Worm (Caenorhabditis elegans) whole organism, L3 larva: Measurements from ENCODE around the gene scl-25.

Experiments
- R02D3.7 ChIP-seq: fragments of 150-350 bp; optimal IDR thresholded peaks from 2 replicates; lab custom pipeline; 2014; ENCODE audit warnings: missing biosample characterization, missing genetic modification characterization
- ZK546.5 ChIP-seq: sonication (generic microtip); optimal IDR thresholded peaks from 2 replicates; lab custom pipeline; 2017; ENCODE audit warnings: missing biosample characterization, missing genetic modification characterization
- aly-2 ChIP-seq: fragments of 150-350 bp; optimal IDR thresholded peaks from 2 replicates; lab custom pipeline; 2014; ENCODE audit warnings: missing biosample characterization, missing genetic modification characterization
- ama-1 ChIP-seq: fragments of 150-350 bp; optimal IDR thresholded peaks from 2 replicates; lab custom pipeline; 2018
- ceh-28 ChIP-seq: fragments of 150-350 bp; optimal IDR thresholded peaks from 2 replicates; lab custom pipeline; 2014; ENCODE audit warnings: missing biosample characterization, missing genetic modification reagents, missing genetic modification characterization
- ceh-82 ChIP-seq: fragments of 150-350 bp; optimal IDR thresholded peaks from 2 replicates; lab custom pipeline; 2014; ENCODE audit warnings: missing biosample characterization, missing genetic modification characterization
- ceh-9 ChIP-seq: sonication (generic microtip); optimal IDR thresholded peaks from 2 replicates; lab custom pipeline; 2018; ENCODE audit warnings: missing biosample characterization, missing genetic modification characterization
- egl-27 ChIP-seq: sonication (generic microtip); optimal IDR thresholded peaks from 4 replicates; lab custom pipeline; 2017; ENCODE audit warnings: missing biosample characterization, missing genetic modification reagents, missing genetic modification characterization
- egl-5 ChIP-seq: fragments of 150-350 bp; optimal IDR thresholded peaks from 2 replicates; lab custom pipeline; 2017; ENCODE audit warnings: missing biosample characterization, missing genetic modification reagents, missing genetic modification characterization, inconsistent platforms
- elt-1 ChIP-seq: fragments of 150-350 bp; optimal IDR thresholded peaks from 2 replicates; lab custom pipeline; 2014; ENCODE audit warnings: missing biosample characterization, missing genetic modification characterization
- elt-2 ChIP-seq: sonication (generic microtip); optimal IDR thresholded peaks from 2 replicates; lab custom pipeline; 2016; ENCODE audit warnings: missing genetic modification reagents, mild to moderate bottlenecking, missing genetic modification characterization, missing compliant biosample characterization
- elt-3 ChIP-seq, 3 experiments: fragments of 150-350 bp in 1 of 3; sonication (generic microtip) in 2 of 3; optimal IDR thresholded peaks; 2 replicates in 2 of 3; 4 replicates in 1 of 3; lab custom pipeline; 2014 to 2017; ENCODE audit warnings: missing biosample characterization in 3 of 3, missing genetic modification characterization in 3 of 3
- eor-1 ChIP-seq, 2 experiments: fragments of 150-350 bp; optimal IDR thresholded peaks; 2 replicates each; lab custom pipeline; 2014 to 2018; ENCODE audit warnings: missing biosample characterization in 2 of 2, missing genetic modification characterization in 2 of 2
- jun-1 ChIP-seq: fragments of 150-350 bp; optimal IDR thresholded peaks from 2 replicates; lab custom pipeline; 2014; ENCODE audit warnings: missing biosample characterization, missing genetic modification reagents, missing genetic modification characterization
- lin-39 ChIP-seq: fragments of 150-350 bp; optimal IDR thresholded peaks from 2 replicates; lab custom pipeline; 2018; ENCODE audit warnings: missing biosample characterization, missing genetic modification reagents, missing genetic modification characterization
- mdl-1 ChIP-seq: fragments of 150-350 bp; optimal IDR thresholded peaks from 2 replicates; lab custom pipeline; 2014; ENCODE audit warnings: missing biosample characterization, missing genetic modification characterization
- mml-1 ChIP-seq: fragments of 150-350 bp; sonication (generic microtip); optimal IDR thresholded peaks from 3 replicates; lab custom pipeline; 2014; ENCODE audit warnings: missing biosample characterization, missing genetic modification characterization
- nfya-1 ChIP-seq: sonication (generic microtip); optimal IDR thresholded peaks from 2 replicates; lab custom pipeline; 2017; ENCODE audit warnings: missing genetic modification characterization, mild to moderate bottlenecking, missing compliant biosample characterization, antibody characterized with exemption, moderate library complexity; ENCODE audit not compliant: insufficient read depth
- nhr-11 ChIP-seq: fragments of 150-350 bp; optimal IDR thresholded peaks from 2 replicates; lab custom pipeline; 2014; ENCODE audit warnings: missing biosample characterization, missing genetic modification characterization
- nhr-12 ChIP-seq: fragments of 150-350 bp; optimal IDR thresholded peaks from 2 replicates; lab custom pipeline; 2014; ENCODE audit warnings: missing biosample characterization, missing genetic modification characterization
- nhr-23 ChIP-seq: fragments of 150-350 bp; optimal IDR thresholded peaks from 2 replicates; lab custom pipeline; 2014; ENCODE audit warnings: missing biosample characterization, missing genetic modification reagents, missing genetic modification characterization
- nhr-237 ChIP-seq: fragments of 150-350 bp; optimal IDR thresholded peaks from 2 replicates; lab custom pipeline; 2014; ENCODE audit warnings: missing biosample characterization, missing genetic modification characterization
- nhr-28 ChIP-seq: fragments of 150-350 bp; optimal IDR thresholded peaks from 2 replicates; lab custom pipeline; 2014; ENCODE audit warnings: missing biosample characterization, missing genetic modification characterization
- nhr-67 ChIP-seq: fragments of 150-350 bp; optimal IDR thresholded peaks from 2 replicates; lab custom pipeline; 2014; ENCODE audit warnings: missing biosample characterization, missing genetic modification characterization
- nhr-77 ChIP-seq: fragments of 150-350 bp; optimal IDR thresholded peaks from 2 replicates; lab custom pipeline; 2014; ENCODE audit warnings: missing biosample characterization, missing genetic modification characterization
- pha-4 ChIP-seq: fragments of 150-350 bp; optimal IDR thresholded peaks from 2 replicates; lab custom pipeline; 2014; ENCODE audit warnings: missing biosample characterization, missing genetic modification reagents, missing genetic modification characterization
- sea-2 ChIP-seq: fragments of 150-350 bp; sonication (generic microtip); optimal IDR thresholded peaks from 4 replicates; lab custom pipeline; 2014; ENCODE audit warnings: missing biosample characterization, missing genetic modification reagents, missing genetic modification characterization
- skn-1 ChIP-seq: fragments of 150-350 bp; optimal IDR thresholded peaks from 2 replicates; lab custom pipeline; 2014; ENCODE audit warnings: missing biosample characterization, missing genetic modification characterization
- snpc-4 ChIP-seq: fragments of 150-350 bp; optimal IDR thresholded peaks from 2 replicates; lab custom pipeline; 2014; ENCODE audit warnings: missing biosample characterization, missing genetic modification characterization
- unc-39 ChIP-seq: sonication (generic microtip); optimal IDR thresholded peaks from 4 replicates; lab custom pipeline; 2017; ENCODE audit warnings: missing biosample characterization, missing genetic modification characterization
- unc-62 ChIP-seq: fragments of 150-350 bp; sonication (generic microtip); optimal IDR thresholded peaks from 4 replicates; lab custom pipeline; 2014; ENCODE audit warnings: missing biosample characterization, missing genetic modification reagents, missing genetic modification characterization
- zag-1 ChIP-seq: fragments of 150-350 bp; optimal IDR thresholded peaks from 2 replicates; lab custom pipeline; 2014; ENCODE audit warnings: missing biosample characterization, missing genetic modification characterization
- ztf-4 ChIP-seq: fragments of 150-350 bp; optimal IDR thresholded peaks from 2 replicates; lab custom pipeline; 2014; ENCODE audit warnings: missing biosample characterization, missing genetic modification characterization

Gene scl-25

DNA sequence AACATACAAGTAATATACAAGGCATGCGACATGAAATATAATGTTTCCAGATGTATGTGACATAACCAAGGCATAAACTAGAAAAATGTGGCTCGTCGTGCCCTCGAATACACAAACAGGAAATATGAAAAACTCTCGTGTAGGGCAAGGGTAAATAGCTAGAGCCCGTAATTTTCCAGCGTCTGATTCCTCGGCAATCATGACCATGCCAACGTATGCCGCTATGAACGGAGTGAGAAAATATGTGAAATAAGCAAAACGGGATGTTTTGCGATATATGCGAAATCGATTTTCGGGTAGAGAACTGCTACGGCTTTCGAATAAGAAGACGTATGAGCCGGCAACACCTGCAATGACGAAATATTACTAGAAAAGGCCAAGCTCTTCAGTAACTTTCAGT is at the start of gene scl-25:
Gene scl-25 (plus strand): TSS at position 301 of the 400 bp plus-strand sequence.
- no peak for TF ChIP-seq nhr-23 (tag; lab: Kevin White, UChicago)
- TF ChIP-seq, all 47 proteins: peak for 0

DNA sequence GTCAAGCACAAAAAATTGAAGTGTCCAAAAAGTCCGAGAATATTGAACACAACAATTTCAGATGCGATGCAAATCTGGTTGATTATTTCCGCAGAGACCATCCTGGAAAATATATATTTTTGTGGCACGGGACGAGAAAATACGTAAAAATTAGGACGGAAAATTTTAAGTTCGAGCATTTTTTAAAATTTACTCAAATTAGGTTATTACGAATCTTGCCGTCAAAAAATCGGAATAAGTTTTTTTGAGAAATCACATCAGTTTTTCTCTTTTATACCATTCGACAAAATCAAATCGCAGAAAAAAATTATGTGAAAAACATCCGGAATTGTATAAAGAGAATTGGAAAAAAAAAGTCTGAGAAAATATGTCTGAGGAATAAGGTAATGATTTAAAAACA is 47.5 kb upstream of the scl-25 start, which contains the start of gene srsx-1:
Gene srsx-1 (minus strand): TSS at position 101 of the 400 bp plus-strand sequence.
- TF ChIP-seq nhr-67 (tag; lab: Kevin White, UChicago) = no peak

ce11 chrV:17178457-17178856 is 47.0 kb upstream of the scl-25 start, which contains the start of gene srh-174:
Gene srh-174 (plus strand): TSS chrV:17178757.
- TF ChIP-seq nhr-77 (tag; lab: Kevin White, UChicago) (no peak), nhr-237 (tag; lab: Kevin White, UChicago) (no peak), elt-3 (tag; optimal IDR thresholded peaks at IDR 0.05; lab: Kevin White, UChicago) (no peak), skn-1 (tag; lab: Kevin White, UChicago) (no peak), ceh-82 (tag; lab: Kevin White, UChicago) (no peak), egl-5 (no peak), ceh-28 (no peak), ceh-9 (tag; lab: Kevin White, UChicago) (no peak), sea-2 (no peak), nhr-12 (tag; lab: Kevin White, UChicago) (no peak), R02D3.7 (tag; lab: Kevin White, UChicago) (no peak), unc-39 (tag; lab: Kevin White, UChicago) (no peak), mdl-1 (tag; lab: Kevin White, UChicago) (no peak), mml-1 (tag; lab: Kevin White, UChicago) (no peak), elt-1 (tag; lab: Kevin White, UChicago) (no peak), zag-1 (tag; lab: Kevin White, UChicago) (no peak), eor-1 (tag; optimal IDR thresholded peaks at IDR 0.05; lab: Kevin White, UChicago) (no peak), ztf-4 (tag; lab: Kevin White, UChicago) (no peak), pha-4 (tag; lab: Kevin White, UChicago) (no peak)

- TF ChIP-seq aly-2 (tag; lab: Kevin White, UChicago) (no peak), nhr-28 (tag; lab: Kevin White, UChicago) (no peak), elt-2 (tag; lab: Kevin White, UChicago) (no peak), jun-1 (tag; lab: Kevin White, UChicago) (no peak), nhr-77 (tag; lab: Kevin White, UChicago) (no peak), nfya-1 (tag; lab: Kevin White, UChicago) (no peak), unc-62 (no peak), elt-3 (tag; optimal IDR thresholded peaks at IDR 0.05; lab: Kevin White, UChicago) (no peak)
These were observed 43.4 kb upstream of the scl-25 start, which contains the start of gene srh-159 for ce11 chrV:17182045-17182444. Gene srh-159 (plus strand): TSS chrV:17182345.

DNA sequence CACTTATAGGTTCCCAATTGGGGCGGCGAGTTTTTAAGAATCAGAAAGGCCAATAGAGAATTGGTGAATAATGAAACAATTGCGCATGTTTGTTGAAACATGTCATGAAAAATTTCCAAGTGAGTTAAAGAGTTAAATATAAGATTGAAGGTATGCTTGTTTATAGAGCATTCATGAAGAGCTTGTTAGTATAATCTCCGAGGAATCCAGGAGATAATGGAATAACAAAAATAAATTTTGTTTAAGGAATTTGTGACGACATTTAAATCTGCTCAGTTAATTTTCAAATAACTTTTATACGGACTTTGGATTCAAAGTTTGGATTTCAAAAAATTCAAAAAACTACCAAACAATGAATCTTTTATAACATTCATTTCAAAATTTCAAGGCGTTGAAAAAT is 35.1 kb upstream of the scl-25 start, which contains the start of gene str-199:
Gene str-199 (minus strand): TSS at position 101 of the 400 bp plus-strand sequence.
- no peak for TF ChIP-seq nhr-11
- TF ChIP-seq nhr-237 (tag; lab: Kevin White, UChicago) = no peak
- TF ChIP-seq ceh-28 = no peak
- TF ChIP-seq snpc-4 (tag; lab: Kevin White, UChicago) = no peak
- TF ChIP-seq elt-2 (tag; lab: Kevin White, UChicago) = no peak
- no peak for TF ChIP-seq lin-39 (tag; lab: Kevin White, UChicago)
- TF ChIP-seq ama-1 (lab: Kevin White, UChicago) = no peak
- TF ChIP-seq jun-1 (tag; lab: Kevin White, UChicago) = no peak
- TF ChIP-seq egl-27 (tag; lab: Kevin White, UChicago) = no peak
- no peak for TF ChIP-seq ZK546.5 (tag; lab: Kevin White, UChicago)
- no peak for TF ChIP-seq elt-3 (tag; optimal IDR thresholded peaks at IDR 0.05; lab: Kevin White, UChicago)
- TF ChIP-seq ceh-9 (tag; lab: Kevin White, UChicago) = no peak
- TF ChIP-seq, all 47 proteins: peak for 0

DNA sequence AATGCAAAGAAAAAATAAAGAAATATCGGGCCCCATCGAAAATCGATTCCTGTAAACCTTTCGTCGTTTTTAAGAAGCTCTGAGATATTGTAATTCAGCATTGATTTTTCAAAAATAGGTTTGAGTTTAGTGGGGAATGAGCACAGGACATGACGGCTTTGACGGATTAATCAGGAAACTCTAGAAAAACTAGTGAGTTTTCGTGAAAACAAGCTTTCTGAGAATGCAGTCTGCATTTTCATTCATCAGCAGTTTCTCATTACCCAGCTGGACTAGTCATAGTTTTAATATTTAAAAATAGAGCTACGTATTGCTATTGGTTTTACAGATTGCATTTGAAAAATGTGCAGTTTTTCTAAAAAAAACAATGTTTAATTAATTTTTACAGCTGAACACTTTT is 33.3 kb upstream of the scl-25 start, which contains the start of gene srz-47:
Gene srz-47 (minus strand): TSS at position 101 of the 400 bp plus-strand sequence.
- TF ChIP-seq nhr-23 (tag; lab: Kevin White, UChicago) = no peak
